Worm (Caenorhabditis elegans) whole organism, L2 larva: ENCODE data around the gene trim-21.

Source experiments
- R02D3.7 ChIP-seq: fragments of 150-350 bp; optimal IDR thresholded peaks from 2 replicates; lab custom pipeline; 2014; ENCODE audit warnings: missing biosample characterization, missing genetic modification characterization
- ZK546.5 ChIP-seq: sonication (generic microtip); optimal IDR thresholded peaks from 2 replicates; lab custom pipeline; 2017; ENCODE audit warnings: missing biosample characterization, missing genetic modification characterization
- alr-1 ChIP-seq: fragments of 150-350 bp; optimal IDR thresholded peaks from 2 replicates; lab custom pipeline; 2014; ENCODE audit warnings: missing biosample characterization, missing genetic modification characterization
- blmp-1 ChIP-seq: sonication (generic microtip); optimal IDR thresholded peaks from 2 replicates; lab custom pipeline; 2017; ENCODE audit warnings: missing genetic modification characterization, mild to moderate bottlenecking, missing compliant biosample characterization, antibody characterized with exemption, moderate library complexity; ENCODE audit not compliant: insufficient read depth
- ceh-16 ChIP-seq: fragments of 150-350 bp; optimal IDR thresholded peaks from 2 replicates; lab custom pipeline; 2014; ENCODE audit warnings: missing biosample characterization, missing genetic modification characterization
- ceh-82 ChIP-seq: fragments of 150-350 bp; optimal IDR thresholded peaks from 2 replicates; lab custom pipeline; 2014; ENCODE audit warnings: missing biosample characterization, missing genetic modification characterization
- egl-27 ChIP-seq: sonication (generic microtip); optimal IDR thresholded peaks from 3 replicates; lab custom pipeline; 2017; ENCODE audit warnings: missing biosample characterization, missing genetic modification reagents, missing genetic modification characterization
- fos-1 ChIP-seq: fragments of 150-350 bp; optimal IDR thresholded peaks from 2 replicates; lab custom pipeline; 2014; ENCODE audit warnings: missing biosample characterization, missing genetic modification characterization
- lin-13 ChIP-seq: fragments of 150-350 bp; optimal IDR thresholded peaks from 2 replicates; lab custom pipeline; 2014; ENCODE audit warnings: missing biosample characterization, missing genetic modification reagents, missing genetic modification characterization
- nhr-25 ChIP-seq: fragments of 150-350 bp; sonication (generic microtip); optimal IDR thresholded peaks from 3 replicates; lab custom pipeline; 2014; ENCODE audit warnings: missing biosample characterization, missing genetic modification characterization
- nhr-77 ChIP-seq: fragments of 150-350 bp; optimal IDR thresholded peaks from 2 replicates; lab custom pipeline; 2014; ENCODE audit warnings: missing biosample characterization, missing genetic modification characterization
- sma-9 ChIP-seq, 2 experiments: fragments of 150-350 bp in 1 of 2; sonication (generic microtip) in 1 of 2; optimal IDR thresholded peaks; 2 replicates each; lab custom pipeline; 2014 to 2016; ENCODE audit warnings: missing genetic modification characterization in 2 of 2, mild to moderate bottlenecking in 1 of 2, missing biosample characterization in 1 of 2, missing compliant biosample characterization in 1 of 2, missing genetic modification reagents in 1 of 2, moderate library complexity in 1 of 2
- snpc-4 ChIP-seq: fragments of 150-350 bp; optimal IDR thresholded peaks from 2 replicates; lab custom pipeline; 2014; ENCODE audit warnings: missing biosample characterization, missing genetic modification characterization
- unc-39 ChIP-seq: fragments of 150-350 bp; optimal IDR thresholded peaks from 2 replicates; lab custom pipeline; 2014; ENCODE audit warnings: missing biosample characterization, missing genetic modification characterization
- ztf-1 ChIP-seq: fragments of 200-800 bp; sonication (Bioruptor generic); conservative IDR thresholded peaks from 2 replicates; pipeline ENCODE4 v1.3.6; 2022; ENCODE audit warnings: missing genetic modification characterization, missing compliant biosample characterization

The trim-21 gene

DNA sequence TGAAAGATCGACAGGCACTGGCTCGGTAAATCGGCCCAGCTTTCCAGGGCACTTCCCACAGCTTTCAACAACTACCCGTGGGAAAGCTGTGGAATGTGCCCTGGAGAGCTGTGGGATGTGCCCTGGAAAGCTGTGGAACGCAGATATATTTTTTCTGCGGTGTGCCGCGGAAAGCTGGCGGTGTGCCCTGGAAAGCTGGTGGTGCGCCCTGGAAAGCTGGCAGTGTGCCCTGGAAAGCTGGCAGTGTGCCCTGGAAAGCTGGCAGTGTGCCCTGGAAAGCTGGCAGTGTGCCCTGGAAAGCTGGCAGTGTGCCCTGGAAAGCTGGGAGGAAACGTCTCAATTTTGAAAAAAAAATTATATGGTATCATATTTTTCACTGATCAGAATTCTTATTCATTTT lies 38.9 kb downstream of the trim-21 start:
- TF ChIP-seq snpc-4 (tag; lab: Kevin White, UChicago) (no peak), ceh-16 (no peak), R02D3.7 (tag; lab: Kevin White, UChicago) (no peak), nhr-77 (no peak), unc-39 (no peak), blmp-1 (no peak), ZK546.5 (tag; lab: Kevin White, UChicago) (no peak), alr-1 (tag; lab: Kevin White, UChicago) (no peak), ceh-82 (tag; lab: Kevin White, UChicago) (no peak), fos-1 (tag; lab: Kevin White, UChicago) (no peak), sma-9 (GFP tag; optimal IDR thresholded peaks at IDR 0.05; lab: Kevin White, UChicago) (no peak), sma-9 (tag; optimal IDR thresholded peaks at IDR 0.05; lab: Kevin White, UChicago) (no peak), ztf-1 (no peak), lin-13 (no peak), egl-27 (no peak), nhr-25 (no peak)
